Fruit fly (Drosophila melanogaster) whole organism, embryonic: Measurements from ENCODE around the gene CG31872.

ENCODE experiments used
- Atf-2 ChIP-seq: fragments of 200-800 bp; sonication (Bioruptor generic); optimal IDR thresholded peaks from 2 replicates; lab custom pipeline; 2016; ENCODE audit warnings: missing biosample characterization, missing genetic modification characterization
- CG10147 ChIP-seq: fragments of 200-800 bp; sonication (Bioruptor generic); optimal IDR thresholded peaks from 2 replicates; lab custom pipeline; 2019; ENCODE audit warnings: missing biosample characterization, mild to moderate bottlenecking, missing genetic modification characterization, moderate library complexity
- CG1024 ChIP-seq: fragments of 200-800 bp; sonication (Bioruptor generic); IDR thresholded peaks from 2 replicates; pipeline ENCODE4 v1.3.6; 2022; ENCODE audit warnings: missing biosample characterization, missing genetic modification characterization
- CG12104 ChIP-seq: fragments of 200-800 bp; sonication (Bioruptor generic); optimal IDR thresholded peaks from 3 replicates; lab custom pipeline; 2016; ENCODE audit warnings: missing biosample characterization, missing genetic modification characterization
- CG12299 ChIP-seq: fragments of 200-800 bp; sonication (Bioruptor generic); optimal IDR thresholded peaks from 2 replicates; lab custom pipeline; 2018; ENCODE audit warnings: missing biosample characterization, mild to moderate bottlenecking, missing genetic modification characterization
- CG1233 ChIP-seq: fragments of 200-800 bp; sonication (Bioruptor generic); optimal IDR thresholded peaks from 4 replicates; lab custom pipeline; 2018; ENCODE audit warnings: missing biosample characterization, mild to moderate bottlenecking, missing genetic modification characterization
- CG13775 ChIP-seq: fragments of 200-800 bp; sonication (Bioruptor generic); optimal IDR thresholded peaks from 3 replicates; lab custom pipeline; 2017; ENCODE audit warnings: missing biosample characterization, mild to moderate bottlenecking, missing genetic modification characterization
- CG14667 ChIP-seq: fragments of 200-800 bp; sonication (Bioruptor generic); IDR thresholded peaks from 2 replicates; pipeline ENCODE4 v1.3.6; 2022; ENCODE audit warnings: missing biosample characterization, missing genetic modification characterization
- CG15696 ChIP-seq: fragments of 200-800 bp; sonication (Bioruptor generic); optimal IDR thresholded peaks from 2 replicates; lab custom pipeline; 2019; ENCODE audit warnings: missing biosample characterization, mild to moderate bottlenecking, missing genetic modification characterization, moderate library complexity
- CG1603 ChIP-seq: fragments of 200-800 bp; sonication (Bioruptor generic); optimal IDR thresholded peaks from 2 replicates; lab custom pipeline; 2019; ENCODE audit warnings: missing biosample characterization, mild to moderate bottlenecking, missing genetic modification characterization, moderate library complexity
- CG17186 ChIP-seq: fragments of 200-800 bp; sonication (Bioruptor generic); optimal IDR thresholded peaks from 3 replicates; lab custom pipeline; 2017; ENCODE audit warnings: missing biosample characterization, missing genetic modification reagents, missing genetic modification characterization
- CG17385 ChIP-seq: fragments of 200-800 bp; sonication (Bioruptor generic); optimal IDR thresholded peaks from 3 replicates; lab custom pipeline; 2018; ENCODE audit warnings: missing biosample characterization, mild to moderate bottlenecking, missing genetic modification characterization
- CG18619 ChIP-seq: fragments of 200-800 bp; sonication (Bioruptor generic); optimal IDR thresholded peaks from 3 replicates; lab custom pipeline; 2017; ENCODE audit warnings: missing biosample characterization, mild to moderate bottlenecking, missing genetic modification characterization
- CG2678 ChIP-seq: fragments of 200-800 bp; sonication (Bioruptor generic); optimal IDR thresholded peaks from 3 replicates; lab custom pipeline; 2019; ENCODE audit warnings: missing biosample characterization, mild to moderate bottlenecking, missing genetic modification characterization, moderate library complexity
- CG2875 ChIP-seq: fragments of 200-800 bp; sonication (Bioruptor generic); optimal IDR thresholded peaks from 2 replicates; lab custom pipeline; 2017; ENCODE audit warnings: missing biosample characterization, mild to moderate bottlenecking, missing genetic modification characterization, missing genetic modification reagents
- CG30020 ChIP-seq: fragments of 200-800 bp; optimal IDR thresholded peaks from 2 replicates; lab custom pipeline; 2019; ENCODE audit warnings: missing biosample characterization, mild to moderate bottlenecking, missing genetic modification characterization, moderate library complexity
- CG32772 ChIP-seq: fragments of 200-800 bp; sonication (Bioruptor generic); IDR thresholded peaks from 2 replicates; pipeline ENCODE4 v1.3.6; 2022; ENCODE audit warnings: missing biosample characterization, missing genetic modification characterization
- CG4820 ChIP-seq: fragments of 200-800 bp; sonication (Bioruptor generic); optimal IDR thresholded peaks from 3 replicates; lab custom pipeline; 2016; ENCODE audit warnings: missing biosample characterization, missing genetic modification characterization
- CG5180 ChIP-seq: fragments of 200-800 bp; sonication (Bioruptor generic); optimal IDR thresholded peaks from 3 replicates; lab custom pipeline; 2017; ENCODE audit warnings: missing biosample characterization, missing genetic modification characterization, mild to moderate bottlenecking, moderate library complexity, missing genetic modification reagents
- CG6654 ChIP-seq: fragments of 200-800 bp; sonication (Bioruptor generic); optimal IDR thresholded peaks from 2 replicates; lab custom pipeline; 2017; ENCODE audit warnings: missing biosample characterization, mild to moderate bottlenecking, missing genetic modification characterization
- CG6854 ChIP-seq: fragments of 200-800 bp; sonication (Bioruptor generic); optimal IDR thresholded peaks from 3 replicates; lab custom pipeline; 2017; ENCODE audit warnings: missing biosample characterization, mild to moderate bottlenecking, missing genetic modification characterization
- CHES-1-like ChIP-seq: fragments of 200-800 bp; sonication (Bioruptor generic); optimal IDR thresholded peaks from 2 replicates; lab custom pipeline; 2016; ENCODE audit warnings: missing biosample characterization, missing genetic modification characterization
- D ChIP-seq, 2 experiments: fragments of 200-800 bp in 1 of 2; fragments of >200 bp in 1 of 2; sonication (Bioruptor generic) in 1 of 2; optimal IDR thresholded peaks; 2 replicates in 1 of 2; 3 replicates in 1 of 2; lab custom pipeline; 2017; ENCODE audit warnings: mild to moderate bottlenecking in 1 of 2, missing biosample characterization in 1 of 2, missing genetic modification characterization in 1 of 2, missing genetic modification reagents in 1 of 2
- Dp ChIP-seq: fragments of 200-800 bp; sonication (Bioruptor generic); optimal IDR thresholded peaks from 2 replicates; lab custom pipeline; 2018; ENCODE audit warnings: missing biosample characterization, mild to moderate bottlenecking, missing genetic modification characterization, moderate library complexity
- E2f1 ChIP-seq: fragments of 200-800 bp; sonication (Bioruptor generic); IDR thresholded peaks from 2 replicates; pipeline ENCODE4 v1.3.6; 2022; ENCODE audit warnings: missing biosample characterization, missing genetic modification characterization
- H15 ChIP-seq: fragments of 200-800 bp; sonication (Bioruptor generic); IDR thresholded peaks from 3 replicates; pipeline ENCODE4 v1.3.6; 2022; ENCODE audit warnings: missing biosample characterization, missing genetic modification characterization
- Hmr ChIP-seq: fragments of 200-800 bp; sonication (Bioruptor generic); optimal IDR thresholded peaks from 3 replicates; lab custom pipeline; 2017; ENCODE audit warnings: mild to moderate bottlenecking, missing biosample characterization, missing genetic modification reagents, missing genetic modification characterization
- Meics ChIP-seq: fragments of 200-800 bp; sonication (Bioruptor generic); optimal IDR thresholded peaks from 2 replicates; lab custom pipeline; 2017; ENCODE audit warnings: missing biosample characterization, mild to moderate bottlenecking, missing genetic modification characterization
- Nf-YB ChIP-seq: fragments of 200-800 bp; sonication (Bioruptor generic); optimal IDR thresholded peaks from 3 replicates; lab custom pipeline; 2019; ENCODE audit warnings: missing biosample characterization, mild to moderate bottlenecking, missing genetic modification characterization, moderate library complexity
- Scr ChIP-seq: fragments of 200-800 bp; sonication (Bioruptor generic); IDR thresholded peaks from 2 replicates; pipeline ENCODE4 v1.3.6; 2022; ENCODE audit warnings: missing biosample characterization, missing genetic modification characterization; ENCODE audit not compliant: partially characterized antibody
- Sox100B ChIP-seq: fragments of 200-800 bp; sonication (Bioruptor generic); optimal IDR thresholded peaks from 3 replicates; lab custom pipeline; 2018; ENCODE audit warnings: missing biosample characterization, mild to moderate bottlenecking, missing genetic modification characterization
- Ssrp ChIP-seq: fragments of 200-800 bp; sonication (Bioruptor generic); optimal IDR thresholded peaks from 2 replicates; lab custom pipeline; 2018; ENCODE audit warnings: missing biosample characterization, mild to moderate bottlenecking, missing genetic modification characterization, moderate library complexity
- ap ChIP-seq: fragments of 200-800 bp; sonication (Bioruptor generic); IDR thresholded peaks from 2 replicates; pipeline ENCODE4 v1.3.6; 2022; ENCODE audit warnings: missing biosample characterization, missing genetic modification characterization
- ase ChIP-seq: fragments of 200-800 bp; sonication (Bioruptor generic); IDR thresholded peaks from 3 replicates; pipeline ENCODE4 v1.3.6; 2022; ENCODE audit warnings: missing biosample characterization, missing genetic modification characterization
- bsh ChIP-seq, 2 experiments: fragments of 200-800 bp; sonication (Bioruptor generic); optimal IDR thresholded peaks; 2 replicates each; lab custom pipeline; 2017 to 2018; ENCODE audit warnings: mild to moderate bottlenecking in 2 of 2, missing biosample characterization in 2 of 2, missing genetic modification characterization in 2 of 2, moderate library complexity in 1 of 2
- crp ChIP-seq, 2 experiments: fragments of 200-800 bp; sonication (Bioruptor generic); optimal IDR thresholded peaks; 2 replicates in 1 of 2; 3 replicates in 1 of 2; lab custom pipeline; 2017; ENCODE audit warnings: missing biosample characterization in 2 of 2, missing genetic modification characterization in 2 of 2, mild to moderate bottlenecking in 1 of 2, moderate library complexity in 1 of 2
- dpn ChIP-seq, 2 experiments: fragments of 200-800 bp; sonication (Bioruptor generic); optimal IDR thresholded peaks; 3 replicates each; lab custom pipeline; 2016; ENCODE audit warnings: missing biosample characterization in 2 of 2, missing genetic modification characterization in 2 of 2
- klu ChIP-seq: fragments of 200-800 bp; sonication (Bioruptor generic); IDR thresholded peaks from 2 replicates; pipeline ENCODE4 v1.3.6; 2022; ENCODE audit warnings: missing biosample characterization, missing genetic modification characterization
- oc ChIP-seq: fragments of 200-800 bp; sonication (Bioruptor generic); optimal IDR thresholded peaks from 2 replicates; lab custom pipeline; 2018; ENCODE audit warnings: missing biosample characterization, mild to moderate bottlenecking, missing genetic modification characterization, moderate library complexity
- psq ChIP-seq: fragments of 200-800 bp; sonication (Bioruptor generic); optimal IDR thresholded peaks from 2 replicates; lab custom pipeline; 2017; ENCODE audit warnings: missing biosample characterization, missing genetic modification characterization
- pzg ChIP-seq: fragments of 200-800 bp; sonication (Bioruptor generic); optimal IDR thresholded peaks from 3 replicates; lab custom pipeline; 2018; ENCODE audit warnings: missing biosample characterization, mild to moderate bottlenecking, missing genetic modification characterization, moderate library complexity
- sima ChIP-seq: fragments of 200-800 bp; sonication (Bioruptor generic); optimal IDR thresholded peaks from 2 replicates; lab custom pipeline; 2016; ENCODE audit warnings: missing biosample characterization, missing genetic modification characterization
- vvl ChIP-seq: fragments of 200-800 bp; sonication (Bioruptor generic); IDR thresholded peaks from 2 replicates; pipeline ENCODE4 v1.3.6; 2022; ENCODE audit warnings: missing biosample characterization, missing genetic modification characterization
- wdn ChIP-seq: fragments of 200-800 bp; sonication (Bioruptor generic); IDR thresholded peaks from 2 replicates; pipeline ENCODE4 v1.3.6; 2022; ENCODE audit warnings: missing biosample characterization, missing genetic modification characterization
- zf30C ChIP-seq: fragments of 200-800 bp; sonication (Bioruptor generic); optimal IDR thresholded peaks from 3 replicates; lab custom pipeline; 2018; ENCODE audit warnings: missing biosample characterization, mild to moderate bottlenecking, missing genetic modification characterization

The CG31872 gene

DNA sequence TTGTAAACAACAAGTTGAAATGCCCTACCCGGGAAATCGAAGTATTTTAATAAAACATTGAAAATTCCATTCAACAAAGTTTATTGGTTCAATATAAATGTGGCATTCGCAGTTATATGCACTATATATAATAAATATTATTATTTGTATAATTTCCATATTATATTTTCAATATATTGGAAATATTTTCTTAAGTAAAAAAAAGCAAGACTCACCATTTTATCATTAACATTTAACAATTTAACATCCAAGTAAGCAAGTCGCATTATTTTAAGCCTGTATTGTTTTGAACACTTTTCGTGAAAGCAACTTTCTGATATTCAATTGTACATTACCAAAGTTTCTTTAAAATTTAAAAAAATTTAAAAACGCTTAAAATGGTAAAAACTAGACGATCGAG lies 18.2 kb downstream of the CG31872 start, which contains the start of gene CG45690:
CG45690 (plus strand) TSS at position 301 of the 400 bp plus-strand sequence.
- TF ChIP-seq CG18619 (GFP tag; lab: Kevin White, UChicago) (no peak), Atf-2 (GFP tag; lab: Kevin White, UChicago) (no peak), Scr (GFP tag; lab: Robert Waterston, UW) (no peak), CG12299 (tag; lab: Kevin White, UChicago) (no peak), Sox100B (GFP tag; lab: Kevin White, UChicago) (no peak)

- TF ChIP-seq CG6654 (GFP tag; lab: Kevin White, UChicago), result peak; percentile 17
- peak; percentile 98 for TF ChIP-seq CG5180
- TF ChIP-seq CG1603 (tag; lab: Kevin White, UChicago), result peak; percentile 41
- peak; percentile 57 for TF ChIP-seq CG13775 (GFP tag; lab: Kevin White, UChicago)
- TF ChIP-seq bsh (GFP tag; optimal IDR thresholded peaks at IDR 0.05; lab: Kevin White, UChicago), result peak in 1 of 2 experiments; percentile 81
- no peak for TF ChIP-seq sima (GFP tag; lab: Kevin White, UChicago)
- peak in 1 of 2 experiments; percentile 61 for TF ChIP-seq crp (GFP tag; optimal IDR thresholded peaks at IDR 0.05; lab: Kevin White, UChicago)
- TF ChIP-seq CG14667 (GFP tag; lab: Robert Waterston, UW), result peak; percentile 33; the same call in 1 of the 2 replicates
- TF ChIP-seq CG4820 (GFP tag; lab: Kevin White, UChicago), result peak; percentile 44
- TF ChIP-seq CG32772 (GFP tag; lab: Robert Waterston, UW), result peak; percentile 76
- TF ChIP-seq Scr (GFP tag; lab: Robert Waterston, UW), result no peak
- peak; percentile 84 for TF ChIP-seq Ssrp (tag; lab: Kevin White, UChicago)
- no peak for TF ChIP-seq CG30020 (tag; lab: Kevin White, UChicago)
- TF ChIP-seq oc (tag; lab: Kevin White, UChicago), result peak; percentile 83
- TF ChIP-seq ase (GFP tag; lab: Robert Waterston, UW), result peak; percentile 67; the same call in 2 of the 3 replicates
- TF ChIP-seq Nf-YB, result peak; percentile 64
- TF ChIP-seq CG15696 (tag; lab: Kevin White, UChicago), result peak; percentile 16
- peak; percentile 79 for TF ChIP-seq vvl (GFP tag; lab: Robert Waterston, UW)
- TF ChIP-seq CG1024 (GFP tag; lab: Robert Waterston, UW), result 0 out of 2 replicates have a peak, but pooled peaks have one; percentile 20
- no peak for TF ChIP-seq D (optimal IDR thresholded peaks at IDR 0.05; lab: Kevin White, UChicago)
- TF ChIP-seq D (GFP tag; optimal IDR thresholded peaks at IDR 0.05; lab: Kevin White, UChicago), result peak; percentile 47
- TF ChIP-seq ap (GFP tag; lab: Robert Waterston, UW), result peak; percentile 56
- peak; percentile 58 for TF ChIP-seq Hmr (GFP tag; lab: Kevin White, UChicago)
- TF ChIP-seq CG2678 (tag; lab: Kevin White, UChicago), result peak; percentile 88
- peak; percentile 25 for TF ChIP-seq CG6854 (GFP tag; lab: Kevin White, UChicago)
- peak; percentile 17; the same call in 1 of the 2 replicates for TF ChIP-seq wdn (GFP tag; lab: Robert Waterston, UW)
- TF ChIP-seq pzg (GFP tag; lab: Kevin White, UChicago), result no peak
- TF ChIP-seq H15, result 0 out of 3 replicates have a peak, but pooled peaks have one; percentile 44
- peak; percentile 75 for TF ChIP-seq Meics (GFP tag; lab: Kevin White, UChicago)
- TF ChIP-seq zf30C (GFP tag; lab: Kevin White, UChicago), result no peak
- peak; percentile 73 for TF ChIP-seq CG17385 (GFP tag; lab: Kevin White, UChicago)
- TF ChIP-seq CG12104 (GFP tag; lab: Kevin White, UChicago), result peak; percentile 32
- TF ChIP-seq Dp (GFP tag; lab: Kevin White, UChicago), result no peak
- TF ChIP-seq klu (GFP tag; lab: Robert Waterston, UW), result peak; percentile 92
- TF ChIP-seq psq (GFP tag; lab: Kevin White, UChicago), result no peak
- TF ChIP-seq CG1233 (GFP tag; lab: Kevin White, UChicago), result peak; percentile 53
- TF ChIP-seq CHES-1-like, result no peak
- TF ChIP-seq CG17186 (GFP tag; lab: Kevin White, UChicago), result no peak
- peak; percentile 67 for TF ChIP-seq E2f1
- TF ChIP-seq CG10147 (GFP tag; lab: Kevin White, UChicago), result peak; percentile 68
- TF ChIP-seq CG2875 (GFP tag; lab: Kevin White, UChicago), result peak; percentile 52
- peak in 1 of 2 experiments; percentile 67 for TF ChIP-seq dpn (GFP tag; optimal IDR thresholded peaks at IDR 0.05; lab: Kevin White, UChicago)
Measured at dm6 chr2L:10661490-10662240, 21.9 kb downstream of the CG31872 start, which contains the start of gene CG31871. TSS of gene CG31871 (plus strand) at chr2L:10662081.
